Fruit fly (Drosophila melanogaster): Measurements from ENCODE around the gene CG43783.

dm6 chr3L:8974478-8975477 lies 20.7 kb upstream of the CG43783 start, which contains the start of the genes pix and Srp68:
- no peak for TF ChIP-seq Hand (GFP tag; optimal IDR thresholded peaks at IDR 0.05)
- peak; percentile 19 for TF ChIP-seq CG8089 (GFP tag; optimal IDR thresholded peaks at IDR 0.05)
- peak; percentile 13 for TF ChIP-seq Spps (tag; optimal IDR thresholded peaks at IDR 0.05)
- no peak for TF ChIP-seq esg (GFP tag; conservative IDR thresholded peaks at IDR 0.05)
- no peak for TF ChIP-seq z (GFP tag; IDR thresholded peaks at IDR 0.05)

All from whole organism, embryonic.